Fruit fly (Drosophila melanogaster) whole organism, embryonic: Measurements from ENCODE around the gene CG6927.

ENCODE experiments used
- Aef1 ChIP-seq: fragments of 200-800 bp; sonication (Bioruptor generic); IDR thresholded peaks from 3 replicates; pipeline ENCODE4 v1.3.6; 2022; ENCODE audit warnings: missing biosample characterization, missing genetic modification characterization
- Awh ChIP-seq: fragments of 200-800 bp; sonication (Bioruptor generic); IDR thresholded peaks from 2 replicates; pipeline ENCODE4, ENCODE4 v1.3.6; 2022; ENCODE audit warnings: missing biosample characterization, missing genetic modification characterization
- C15 ChIP-seq: fragments of 200-800 bp; sonication (Bioruptor generic); IDR thresholded peaks from 3 replicates; pipeline ENCODE4 v1.3.6; 2022; ENCODE audit warnings: missing biosample characterization, missing genetic modification characterization
- CG12744 ChIP-seq: fragments of 200-800 bp; sonication (Bioruptor generic); optimal IDR thresholded peaks from 2 replicates; lab custom pipeline; 2016; ENCODE audit warnings: missing biosample characterization, missing genetic modification characterization
- CG13894 ChIP-seq: fragments of 200-800 bp; sonication (Bioruptor generic); optimal IDR thresholded peaks from 3 replicates; lab custom pipeline; 2018; ENCODE audit warnings: missing biosample characterization, mild to moderate bottlenecking, missing genetic modification characterization, moderate library complexity
- CG15011 ChIP-seq: fragments of 200-800 bp; sonication (Bioruptor generic); optimal IDR thresholded peaks from 3 replicates; lab custom pipeline; 2018; ENCODE audit warnings: missing biosample characterization, mild to moderate bottlenecking, missing genetic modification characterization
- CG18764 ChIP-seq: fragments of 200-800 bp; sonication (Bioruptor generic); optimal IDR thresholded peaks from 3 replicates; lab custom pipeline; 2016; ENCODE audit warnings: missing biosample characterization, missing genetic modification characterization
- CG2202 ChIP-seq: fragments of 200-800 bp; sonication (Bioruptor generic); optimal IDR thresholded peaks from 2 replicates; lab custom pipeline; 2018; ENCODE audit warnings: missing biosample characterization, mild to moderate bottlenecking, missing genetic modification characterization
- CG2712 ChIP-seq: fragments of 200-800 bp; optimal IDR thresholded peaks from 3 replicates; lab custom pipeline; 2019; ENCODE audit warnings: missing biosample characterization, mild to moderate bottlenecking, missing genetic modification characterization, moderate library complexity
- CG31224 ChIP-seq: fragments of 200-800 bp; sonication (Bioruptor generic); IDR thresholded peaks from 2 replicates; pipeline ENCODE4 v1.3.6; 2022; ENCODE audit warnings: missing biosample characterization, missing genetic modification characterization
- CG32767 ChIP-seq: fragments of 200-800 bp; sonication (Bioruptor generic); IDR thresholded peaks from 2 replicates; pipeline ENCODE4 v1.3.6; 2022; ENCODE audit warnings: missing biosample characterization, missing genetic modification characterization
- CG3838 ChIP-seq: fragments of 200-800 bp; sonication (Bioruptor generic); optimal IDR thresholded peaks from 3 replicates; lab custom pipeline; 2016; ENCODE audit warnings: missing biosample characterization, missing genetic modification characterization
- CG4404 ChIP-seq: fragments of 200-800 bp; sonication (Bioruptor generic); IDR thresholded peaks from 2 replicates; pipeline ENCODE4 v1.3.6; 2022; ENCODE audit warnings: missing biosample characterization, missing genetic modification characterization
- CG8089 ChIP-seq: fragments of 200-800 bp; sonication (Bioruptor generic); optimal IDR thresholded peaks from 3 replicates; lab custom pipeline; 2016; ENCODE audit warnings: missing biosample characterization, missing genetic modification characterization
- CG8478 ChIP-seq: fragments of >200 bp; optimal IDR thresholded peaks from 2 replicates; lab custom pipeline; 2018
- CG9437 ChIP-seq: fragments of 200-800 bp; sonication (Bioruptor generic); optimal IDR thresholded peaks from 2 replicates; lab custom pipeline; 2018; ENCODE audit warnings: missing biosample characterization, mild to moderate bottlenecking, missing genetic modification characterization
- CG9876 ChIP-seq: fragments of 200-800 bp; sonication (Bioruptor generic); optimal IDR thresholded peaks from 2 replicates; lab custom pipeline; 2016; ENCODE audit warnings: missing biosample characterization, missing genetic modification characterization
- CkIIα-i1 ChIP-seq: fragments of 200-800 bp; sonication (Bioruptor generic); IDR thresholded peaks from 2 replicates; pipeline ENCODE4 v1.3.6; 2022; ENCODE audit warnings: missing biosample characterization, missing genetic modification characterization
- Dp ChIP-seq: fragments of 200-800 bp; sonication (Bioruptor generic); optimal IDR thresholded peaks from 2 replicates; lab custom pipeline; 2018; ENCODE audit warnings: missing biosample characterization, mild to moderate bottlenecking, missing genetic modification characterization, moderate library complexity
- H2.0 ChIP-seq: fragments of 200-800 bp; sonication (Bioruptor generic); IDR thresholded peaks from 2 replicates; pipeline ENCODE4 v1.3.6; 2022; ENCODE audit warnings: missing biosample characterization, missing genetic modification characterization
- HHEX ChIP-seq: fragments of 200-800 bp; sonication (Bioruptor generic); optimal IDR thresholded peaks from 3 replicates; lab custom pipeline; 2017; ENCODE audit warnings: missing biosample characterization, mild to moderate bottlenecking, missing genetic modification characterization, missing genetic modification reagents
- Hr39 ChIP-seq: fragments of >200 bp; optimal IDR thresholded peaks from 2 replicates; lab custom pipeline; 2017
- Lim3 ChIP-seq: fragments of 200-800 bp; sonication (Bioruptor generic); IDR thresholded peaks from 2 replicates; pipeline ENCODE4 v1.3.6; 2022; ENCODE audit warnings: missing biosample characterization, missing genetic modification characterization
- Med ChIP-seq: fragments of 200-800 bp; sonication (Bioruptor generic); peaks from one replicate; lab custom pipeline; 2016; ENCODE audit warnings: missing biosample characterization, missing genetic modification characterization, mild to moderate bottlenecking, inconsistent platforms, moderate library complexity
- PHDP ChIP-seq: fragments of 200-800 bp; sonication (Bioruptor generic); optimal IDR thresholded peaks from 3 replicates; lab custom pipeline; 2018; ENCODE audit warnings: missing biosample characterization, mild to moderate bottlenecking, missing genetic modification characterization, moderate library complexity
- Ravus ChIP-seq: fragments of 200-800 bp; sonication (Bioruptor generic); IDR thresholded peaks from 2 replicates; pipeline ENCODE4 v1.3.6; 2022; ENCODE audit warnings: missing biosample characterization, missing genetic modification characterization
- Spps ChIP-seq: fragments of 200-800 bp; sonication (Bioruptor generic); optimal IDR thresholded peaks from 2 replicates; lab custom pipeline; 2018; ENCODE audit warnings: missing biosample characterization, mild to moderate bottlenecking, missing genetic modification characterization
- Ssrp ChIP-seq: fragments of 200-800 bp; sonication (Bioruptor generic); optimal IDR thresholded peaks from 2 replicates; lab custom pipeline; 2018; ENCODE audit warnings: missing biosample characterization, mild to moderate bottlenecking, missing genetic modification characterization, moderate library complexity
- Vsx1 ChIP-seq: fragments of 200-800 bp; sonication (Bioruptor generic); optimal IDR thresholded peaks from 2 replicates; lab custom pipeline; 2017; ENCODE audit warnings: missing biosample characterization, mild to moderate bottlenecking, missing genetic modification characterization, missing genetic modification reagents
- Xbp1 ChIP-seq: fragments of 200-800 bp; sonication (Bioruptor generic); optimal IDR thresholded peaks from 3 replicates; lab custom pipeline; 2016; ENCODE audit warnings: missing biosample characterization, mild to moderate bottlenecking, missing genetic modification characterization
- ara ChIP-seq: fragments of 200-800 bp; sonication (Bioruptor generic); IDR thresholded peaks from 2 replicates; pipeline ENCODE4 v1.3.6; 2022; ENCODE audit warnings: missing biosample characterization, missing genetic modification characterization
- bsh ChIP-seq, 2 experiments: fragments of 200-800 bp; sonication (Bioruptor generic); optimal IDR thresholded peaks; 2 replicates each; lab custom pipeline; 2017 to 2018; ENCODE audit warnings: mild to moderate bottlenecking in 2 of 2, missing biosample characterization in 2 of 2, missing genetic modification characterization in 2 of 2, moderate library complexity in 1 of 2
- btn ChIP-seq: fragments of 200-800 bp; sonication (Bioruptor generic); optimal IDR thresholded peaks from 2 replicates; lab custom pipeline; 2016; ENCODE audit warnings: missing biosample characterization, missing genetic modification characterization
- cad ChIP-seq: fragments of >200 bp; optimal IDR thresholded peaks from 2 replicates; lab custom pipeline; 2017; ENCODE audit warnings: missing biosample characterization, missing genetic modification characterization
- caup ChIP-seq: fragments of 200-800 bp; sonication (Bioruptor generic); optimal IDR thresholded peaks from 3 replicates; lab custom pipeline; 2017; ENCODE audit warnings: missing biosample characterization, mild to moderate bottlenecking, missing genetic modification characterization, moderate library complexity; ENCODE audit not compliant: severe bottlenecking
- croc ChIP-seq: fragments of 200-800 bp; sonication (Bioruptor generic); conservative IDR thresholded peaks from 3 replicates; pipeline ENCODE4 v1.3.6; 2022; ENCODE audit warnings: missing biosample characterization, missing genetic modification characterization
- dati ChIP-seq: fragments of 200-800 bp; sonication (Bioruptor generic); IDR thresholded peaks from 2 replicates; pipeline ENCODE4 v1.3.6; 2022; ENCODE audit warnings: missing biosample characterization, missing genetic modification characterization
- dysf ChIP-seq: fragments of 200-800 bp; sonication (Bioruptor generic); IDR thresholded peaks from 3 replicates; pipeline ENCODE4 v1.3.6; 2022; ENCODE audit warnings: missing biosample characterization, missing genetic modification characterization
- fd3F ChIP-seq: fragments of 200-800 bp; sonication (Bioruptor generic); optimal IDR thresholded peaks from 2 replicates; lab custom pipeline; 2018; ENCODE audit warnings: missing biosample characterization, mild to moderate bottlenecking, missing genetic modification characterization, moderate library complexity
- gcm ChIP-seq: fragments of 200-800 bp; sonication (Bioruptor generic); optimal IDR thresholded peaks from 2 replicates; lab custom pipeline; 2019; ENCODE audit warnings: missing biosample characterization, mild to moderate bottlenecking, missing genetic modification characterization, moderate library complexity
- insv ChIP-seq, 2 experiments: fragments of 200-800 bp; sonication (Bioruptor generic); optimal IDR thresholded peaks; 3 replicates each; lab custom pipeline; 2016 to 2018; ENCODE audit warnings: missing biosample characterization in 2 of 2, missing genetic modification characterization in 2 of 2
- lilli ChIP-seq: fragments of 200-800 bp; sonication (Bioruptor generic); optimal IDR thresholded peaks from 3 replicates; lab custom pipeline; 2016; ENCODE audit warnings: missing biosample characterization, missing genetic modification characterization
- pros ChIP-seq: fragments of 200-800 bp; sonication (Bioruptor generic); optimal IDR thresholded peaks from 3 replicates; lab custom pipeline; 2019; ENCODE audit warnings: missing biosample characterization, mild to moderate bottlenecking, missing genetic modification characterization, moderate library complexity
- rib ChIP-seq: fragments of 200-800 bp; sonication (Bioruptor generic); IDR thresholded peaks from 2 replicates; pipeline ENCODE4 v1.3.6; 2022; ENCODE audit warnings: missing biosample characterization, missing genetic modification characterization
- sens ChIP-seq: fragments of 200-800 bp; sonication (Bioruptor generic); peaks from one replicate; lab custom pipeline; 2016; ENCODE audit warnings: missing biosample characterization, missing genetic modification characterization
- stc ChIP-seq: fragments of 200-800 bp; sonication (Bioruptor generic); IDR thresholded peaks from 2 replicates; pipeline ENCODE4 v1.3.6; 2022; ENCODE audit warnings: missing biosample characterization, missing genetic modification characterization
- tap ChIP-seq: fragments of 200-800 bp; optimal IDR thresholded peaks from 3 replicates; lab custom pipeline; 2019; ENCODE audit warnings: missing biosample characterization, mild to moderate bottlenecking, missing genetic modification characterization, moderate library complexity
- tgo ChIP-seq: fragments of 200-800 bp; sonication (Bioruptor generic); IDR thresholded peaks from 3 replicates; pipeline ENCODE4 v1.3.6; 2022; ENCODE audit warnings: missing biosample characterization, missing genetic modification characterization
- tio ChIP-seq: fragments of 200-800 bp; sonication (Bioruptor generic); optimal IDR thresholded peaks from 2 replicates; lab custom pipeline; 2017; ENCODE audit warnings: missing biosample characterization, missing genetic modification characterization, inconsistent platforms
- tll ChIP-seq, 2 experiments: fragments of 200-800 bp in 1 of 2; fragments of >200 bp in 1 of 2; sonication (Bioruptor generic) in 1 of 2; optimal IDR thresholded peaks; 2 replicates each; lab custom pipeline; 2017 to 2019; ENCODE audit warnings: missing biosample characterization in 2 of 2, missing genetic modification characterization in 2 of 2, mild to moderate bottlenecking in 1 of 2, moderate library complexity in 1 of 2
- trem ChIP-seq: fragments of 200-800 bp; optimal IDR thresholded peaks from 3 replicates; lab custom pipeline; 2019; ENCODE audit warnings: missing biosample characterization, mild to moderate bottlenecking, missing genetic modification characterization, moderate library complexity

Gene CG6927

DNA sequence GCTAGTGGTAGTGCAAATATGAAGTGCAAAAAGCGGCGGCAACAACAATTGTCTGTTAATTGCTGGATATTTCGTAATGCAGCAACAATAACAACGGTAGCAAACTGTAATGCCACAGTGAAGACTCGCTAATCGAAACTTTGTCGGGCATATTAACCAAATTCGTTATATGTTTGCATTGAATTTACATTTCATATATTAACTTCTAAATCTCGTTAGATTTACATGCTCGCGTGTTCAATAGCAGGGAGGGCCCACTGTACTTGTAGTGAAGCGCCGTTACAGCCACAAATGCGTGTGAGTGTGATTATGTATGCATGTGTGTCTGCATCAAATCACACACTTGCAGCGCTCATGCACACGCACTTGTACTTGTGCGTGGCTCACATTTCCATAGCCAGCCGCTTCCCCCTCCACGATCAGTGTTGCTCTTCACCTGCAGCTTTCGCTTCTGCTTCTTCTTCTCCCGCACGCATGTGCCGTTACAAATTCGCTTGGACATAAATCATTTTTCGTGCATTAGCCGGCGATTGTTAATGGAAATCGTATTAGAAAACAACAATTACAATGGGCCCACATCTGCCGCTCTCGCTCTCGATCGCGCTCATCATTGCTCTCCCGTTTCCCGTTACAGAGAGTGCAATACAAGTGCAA lies 33.2 kb downstream of the CG6927 start (continued):
- TF ChIP-seq CG18764 (GFP tag; lab: Kevin White, UChicago) (peak; percentile 89), CG32767 (GFP tag; lab: Robert Waterston, UW) (peak; percentile 95), stc (peak; percentile 96), bsh (GFP tag; optimal IDR thresholded peaks at IDR 0.05; lab: Kevin White, UChicago) (peak; percentile 83 to 97), Aef1 (GFP tag; lab: Robert Waterston, UW) (peak; percentile 91), tll (GFP tag; optimal IDR thresholded peaks at IDR 0.05; lab: Kevin White, UChicago) (peak in 1 of 2 experiments; percentile 19), PHDP (peak; percentile 92), CG2712 (tag; lab: Kevin White, UChicago) (peak; percentile 96), dysf (GFP tag; lab: Robert Waterston, UW) (peak; percentile 95), Xbp1 (GFP tag; lab: Kevin White, UChicago) (peak; percentile 97), CG3838 (peak; percentile 56), Ssrp (tag; lab: Kevin White, UChicago) (peak; percentile 96), CG2202 (peak; percentile 88), sens (GFP tag; lab: Kevin White, UChicago) (peak; percentile 100), rib (GFP tag; lab: Robert Waterston, UW) (peak; percentile 71), gcm (GFP tag; lab: Kevin White, UChicago) (peak; percentile 89), HHEX (peak; percentile 91), Med (GFP tag; lab: Kevin White, UChicago) (peak; percentile 99), Ravus (peak; percentile 65), CG8089 (GFP tag; lab: Kevin White, UChicago) (peak; percentile 95), CG13894 (peak; percentile 48), dati (GFP tag; lab: Robert Waterston, UW) (peak; percentile 92), tap (tag; lab: Kevin White, UChicago) (peak; percentile 97), btn (GFP tag; lab: Kevin White, UChicago) (peak; percentile 92), tio (GFP tag; lab: Kevin White, UChicago) (peak; percentile 89), CkIIα-i1 (GFP tag; lab: Robert Waterston, UW) (peak; percentile 65; the same call in 1 of the 2 replicates), insv (GFP tag; optimal IDR thresholded peaks at IDR 0.05; lab: Kevin White, UChicago) (peak; percentile 19 to 57), CG4404 (GFP tag; lab: Robert Waterston, UW) (peak; percentile 94), CG8478 (no peak), lilli (GFP tag; lab: Kevin White, UChicago) (peak; percentile 92), Spps (tag; lab: Kevin White, UChicago) (peak; percentile 92), trem (tag; lab: Kevin White, UChicago) (peak; percentile 91), cad (GFP tag; lab: Kevin White, UChicago) (no peak), fd3F (GFP tag; lab: Kevin White, UChicago) (peak; percentile 84), CG31224 (GFP tag; lab: Robert Waterston, UW) (peak; percentile 82), tgo (GFP tag; lab: Robert Waterston, UW) (peak; percentile 95), CG9876 (GFP tag; lab: Kevin White, UChicago) (peak; percentile 85), Lim3 (GFP tag; lab: Robert Waterston, UW) (peak; percentile 87), croc (GFP tag; lab: Robert Waterston, UW) (peak; percentile 95), caup (GFP tag; lab: Kevin White, UChicago) (peak; percentile 84), Awh (peak; percentile 97), Hr39 (no peak), Vsx1 (GFP tag; lab: Kevin White, UChicago) (peak; percentile 81), CG12744 (peak; percentile 86), ara (GFP tag; lab: Robert Waterston, UW) (peak; percentile 98), C15 (peak; percentile 76; the same call in 2 of the 3 replicates), Dp (GFP tag; lab: Kevin White, UChicago) (no peak), H2.0 (GFP tag; lab: Robert Waterston, UW) (peak; percentile 96), CG15011 (peak; percentile 85), pros (GFP tag; lab: Kevin White, UChicago) (no peak), CG9437 (GFP tag; lab: Kevin White, UChicago) (peak; percentile 81)
